Worm (Caenorhabditis elegans) whole organism, L4/young adult: Measurements from ENCODE around the gene dmsr-1.

ENCODE experiments used
- W03F9.2 ChIP-seq: fragments of 150-350 bp; optimal IDR thresholded peaks from 2 replicates; lab custom pipeline; 2014; ENCODE audit warnings: missing biosample characterization, missing genetic modification characterization
- him-1 ChIP-seq: sonication (generic microtip); optimal IDR thresholded peaks from 2 replicates; lab custom pipeline; 2016; ENCODE audit warnings: missing genotype, missing genetic modification reagents, missing genetic modification characterization, missing compliant biosample characterization

ce11 chrV:11472209-11472608 is 33.6 kb downstream of the dmsr-1 start, which contains the start of the genes nas-20 and nas-21:
- TF ChIP-seq him-1 (tag; lab: Kevin White, UChicago): no peak
- no peak for TF ChIP-seq W03F9.2
